Worm (Caenorhabditis elegans) whole organism, L1 larva: ENCODE results near the gene C23H4.8.

ENCODE experiments used
- C34B4.2 ChIP-seq: sonication (generic microtip); optimal IDR thresholded peaks from 2 replicates; lab custom pipeline; 2017; ENCODE audit warnings: mild to moderate bottlenecking, missing genetic modification characterization, missing compliant biosample characterization
- Y116A8C.19 ChIP-seq: sonication (generic microtip); optimal IDR thresholded peaks from 2 replicates; lab custom pipeline; 2016; ENCODE audit warnings: missing compliant biosample characterization, missing genetic modification characterization, borderline replicate concordance
- aha-1 ChIP-seq: fragments of 150-350 bp; optimal IDR thresholded peaks from 2 replicates; lab custom pipeline; 2014; ENCODE audit warnings: missing biosample characterization, missing genetic modification characterization
- alr-1 ChIP-seq: fragments of 200-800 bp; sonication (Bioruptor generic); optimal IDR thresholded peaks from 2 replicates; lab custom pipeline; 2018; ENCODE audit warnings: borderline replicate concordance, mild to moderate bottlenecking, missing genetic modification characterization, missing compliant biosample characterization
- aly-2 ChIP-seq: fragments of 150-350 bp; optimal IDR thresholded peaks from 2 replicates; lab custom pipeline; 2014; ENCODE audit warnings: missing biosample characterization, missing genetic modification characterization
- ama-1 ChIP-seq: fragments of 150-350 bp; optimal IDR thresholded peaks from 2 replicates; lab custom pipeline; 2014
- blmp-1 ChIP-seq: fragments of 150-350 bp; optimal IDR thresholded peaks from 2 replicates; lab custom pipeline; 2014; ENCODE audit warnings: missing biosample characterization, missing genetic modification characterization
- ceh-8 ChIP-seq: fragments of 200-800 bp; sonication (Bioruptor generic); optimal IDR thresholded peaks from 2 replicates; lab custom pipeline; 2018; ENCODE audit warnings: mild to moderate bottlenecking, missing genetic modification characterization, moderate library complexity, missing compliant biosample characterization
- ceh-82 ChIP-seq, 3 experiments: fragments of 150-350 bp in 1 of 3; sonication (generic microtip) in 2 of 3; optimal IDR thresholded peaks; 2 replicates each; lab custom pipeline; 2014 to 2017; ENCODE audit warnings: missing biosample characterization in 3 of 3, missing genetic modification characterization in 3 of 3
- ces-1 ChIP-seq: fragments of 150-350 bp; optimal IDR thresholded peaks from 2 replicates; lab custom pipeline; 2014; ENCODE audit warnings: missing biosample characterization, missing genetic modification reagents, missing genetic modification characterization
- dpl-1 ChIP-seq, 3 experiments: fragments of 150-350 bp in 2 of 3; sonication (generic microtip) in 1 of 3; optimal IDR thresholded peaks; 2 replicates each; lab custom pipeline; 2014 to 2017; ENCODE audit warnings: missing biosample characterization in 3 of 3, missing genetic modification characterization in 3 of 3, missing genetic modification reagents in 3 of 3
- dsc-1 ChIP-seq: sonication (generic microtip); optimal IDR thresholded peaks from 2 replicates; lab custom pipeline; 2016; ENCODE audit warnings: mild to moderate bottlenecking, missing genetic modification characterization, missing compliant biosample characterization
- efl-1 ChIP-seq, 4 experiments: fragments of 150-350 bp; optimal IDR thresholded peaks in 3 of 4; peaks in 1 of 4; 1 replicate in 1 of 4; 2 replicates in 3 of 4; lab custom pipeline; 2014; ENCODE audit warnings: missing biosample characterization in 2 of 4, missing genetic modification characterization in 2 of 4, missing genetic modification reagents in 2 of 4
- efl-3 ChIP-seq: fragments of 200-800 bp; sonication (Bioruptor generic); optimal IDR thresholded peaks from 2 replicates; lab custom pipeline; 2018; ENCODE audit warnings: mild to moderate bottlenecking, missing genetic modification characterization, missing compliant biosample characterization
- egl-13 ChIP-seq: sonication (generic microtip); optimal IDR thresholded peaks from 2 replicates; lab custom pipeline; 2016; ENCODE audit warnings: missing genotype, missing genetic modification reagents, missing genetic modification characterization, missing compliant biosample characterization
- ets-5 ChIP-seq: fragments of 200-800 bp; sonication (Bioruptor generic); IDR thresholded peaks from 2 replicates; pipeline ENCODE4 v1.3.6; 2022; ENCODE audit warnings: missing genetic modification characterization, missing compliant biosample characterization
- fkh-10 ChIP-seq: sonication (generic microtip); optimal IDR thresholded peaks from 2 replicates; lab custom pipeline; 2017; ENCODE audit warnings: missing biosample characterization, missing genetic modification reagents, missing genetic modification characterization
- fkh-4 ChIP-seq: sonication (generic microtip); optimal IDR thresholded peaks from 2 replicates; lab custom pipeline; 2016; ENCODE audit warnings: missing compliant biosample characterization, missing genetic modification characterization, borderline replicate concordance
- fkh-8 ChIP-seq: sonication (generic microtip); optimal IDR thresholded peaks from 2 replicates; lab custom pipeline; 2016; ENCODE audit warnings: mild to moderate bottlenecking, missing genetic modification characterization, missing compliant biosample characterization
- fos-1 ChIP-seq: fragments of 150-350 bp; optimal IDR thresholded peaks from 2 replicates; lab custom pipeline; 2014; ENCODE audit warnings: missing biosample characterization, missing genetic modification characterization
- hlh-4 ChIP-seq: sonication (generic microtip); optimal IDR thresholded peaks from 2 replicates; lab custom pipeline; 2016; ENCODE audit warnings: mild to moderate bottlenecking, missing genetic modification characterization, missing compliant biosample characterization
- irx-1 ChIP-seq: sonication (generic microtip); optimal IDR thresholded peaks from 2 replicates; lab custom pipeline; 2016; ENCODE audit warnings: missing genetic modification characterization, missing compliant biosample characterization
- isw-1 ChIP-seq: fragments of 200-800 bp; sonication (Bioruptor generic); IDR thresholded peaks from 2 replicates; pipeline ENCODE4 v1.3.6; 2022; ENCODE audit warnings: missing genetic modification characterization, missing compliant biosample characterization
- lin-14 ChIP-seq: fragments of 200-800 bp; sonication (Bioruptor generic); optimal IDR thresholded peaks from 2 replicates; lab custom pipeline; 2018; ENCODE audit warnings: mild to moderate bottlenecking, missing genetic modification characterization, moderate library complexity, missing compliant biosample characterization
- lin-39 ChIP-seq: fragments of 150-350 bp; optimal IDR thresholded peaks from 2 replicates; lab custom pipeline; 2014; ENCODE audit warnings: missing biosample characterization, missing genetic modification reagents, missing genetic modification characterization
- lir-3 ChIP-seq: sonication (generic microtip); optimal IDR thresholded peaks from 2 replicates; lab custom pipeline; 2016; ENCODE audit warnings: mild to moderate bottlenecking, missing genetic modification characterization, moderate library complexity, missing compliant biosample characterization; ENCODE audit not compliant: poor library complexity
- lsy-2 ChIP-seq, 2 experiments: fragments of 150-350 bp; optimal IDR thresholded peaks; 2 replicates each; lab custom pipeline; 2014; ENCODE audit warnings: missing biosample characterization in 2 of 2, missing genetic modification characterization in 2 of 2
- mab-9 ChIP-seq: fragments of 200-800 bp; sonication (Bioruptor generic); IDR thresholded peaks from 2 replicates; pipeline ENCODE4 v1.3.6; 2022; ENCODE audit warnings: missing genetic modification reagents, missing genetic modification characterization, missing compliant biosample characterization
- nhr-11 ChIP-seq: fragments of 150-350 bp; optimal IDR thresholded peaks from 2 replicates; lab custom pipeline; 2014; ENCODE audit warnings: missing biosample characterization, missing genetic modification characterization
- nhr-12 ChIP-seq: sonication (generic microtip); optimal IDR thresholded peaks from 2 replicates; lab custom pipeline; 2017; ENCODE audit warnings: missing biosample characterization, missing genetic modification characterization
- nhr-19 ChIP-seq: fragments of 200-800 bp; sonication (Bioruptor generic); conservative IDR thresholded peaks from 2 replicates; pipeline ENCODE4 v1.3.6; 2022; ENCODE audit warnings: missing genetic modification characterization, missing compliant biosample characterization
- nhr-47 ChIP-seq: sonication (generic microtip); optimal IDR thresholded peaks from 2 replicates; lab custom pipeline; 2016; ENCODE audit warnings: mild to moderate bottlenecking, missing genetic modification characterization, moderate library complexity, missing compliant biosample characterization
- nhr-71 ChIP-seq: sonication (generic microtip); optimal IDR thresholded peaks from 2 replicates; lab custom pipeline; 2016; ENCODE audit warnings: mild to moderate bottlenecking, missing genetic modification characterization, moderate library complexity, missing compliant biosample characterization
- nhr-76 ChIP-seq: sonication (generic microtip); optimal IDR thresholded peaks from 2 replicates; lab custom pipeline; 2017; ENCODE audit warnings: missing biosample characterization, missing genetic modification characterization
- nhr-77 ChIP-seq: fragments of 150-350 bp; optimal IDR thresholded peaks from 2 replicates; lab custom pipeline; 2014; ENCODE audit warnings: missing biosample characterization, missing genetic modification characterization
- pax-3 ChIP-seq: fragments of 200-800 bp; sonication (Bioruptor generic); optimal IDR thresholded peaks from 2 replicates; lab custom pipeline; 2018; ENCODE audit warnings: mild to moderate bottlenecking, missing genetic modification characterization, moderate library complexity, missing compliant biosample characterization
- pqm-1 ChIP-seq: sonication (generic microtip); optimal IDR thresholded peaks from 3 replicates; lab custom pipeline; 2017; ENCODE audit warnings: missing biosample characterization, missing genetic modification characterization
- rnt-1 ChIP-seq: sonication (generic microtip); optimal IDR thresholded peaks from 2 replicates; lab custom pipeline; 2016; ENCODE audit warnings: mild to moderate bottlenecking, missing genetic modification characterization, moderate library complexity, missing compliant biosample characterization
- snu-23 ChIP-seq: sonication (generic microtip); optimal IDR thresholded peaks from 2 replicates; lab custom pipeline; 2016; ENCODE audit warnings: missing genetic modification characterization, missing compliant biosample characterization
- sox-4 ChIP-seq: sonication (generic microtip); optimal IDR thresholded peaks from 2 replicates; lab custom pipeline; 2016; ENCODE audit warnings: missing genetic modification characterization, missing compliant biosample characterization
- swsn-7 ChIP-seq: sonication (generic microtip); optimal IDR thresholded peaks from 2 replicates; lab custom pipeline; 2016; ENCODE audit warnings: missing genetic modification characterization, missing compliant biosample characterization
- tbx-2 ChIP-seq: sonication (generic microtip); optimal IDR thresholded peaks from 2 replicates; lab custom pipeline; 2016; ENCODE audit warnings: missing genetic modification characterization, missing compliant biosample characterization
- tlp-1 ChIP-seq: fragments of 150-350 bp; optimal IDR thresholded peaks from 2 replicates; lab custom pipeline; 2014; ENCODE audit warnings: missing biosample characterization, missing genetic modification characterization
- unc-30 ChIP-seq: sonication (generic microtip); optimal IDR thresholded peaks from 2 replicates; lab custom pipeline; 2017; ENCODE audit warnings: missing biosample characterization, missing genetic modification characterization
- unc-62 ChIP-seq: fragments of 150-350 bp; optimal IDR thresholded peaks from 2 replicates; lab custom pipeline; 2014; ENCODE audit warnings: missing biosample characterization, missing genetic modification reagents, missing genetic modification characterization
- unc-86 ChIP-seq: sonication (generic microtip); optimal IDR thresholded peaks from 2 replicates; lab custom pipeline; 2016; ENCODE audit warnings: missing genetic modification characterization, missing compliant biosample characterization
- unc-98 ChIP-seq: fragments of 200-800 bp; sonication (Bioruptor generic); IDR thresholded peaks from 2 replicates; pipeline ENCODE4 v1.3.6; 2022; ENCODE audit warnings: missing genetic modification characterization, missing compliant biosample characterization
- xbp-1 ChIP-seq: sonication (generic microtip); optimal IDR thresholded peaks from 2 replicates; lab custom pipeline; 2016; ENCODE audit warnings: missing genetic modification characterization, missing compliant biosample characterization
- ztf-4 ChIP-seq: fragments of 150-350 bp; optimal IDR thresholded peaks from 2 replicates; lab custom pipeline; 2014; ENCODE audit warnings: missing biosample characterization, missing genetic modification characterization

Gene C23H4.8

DNA sequence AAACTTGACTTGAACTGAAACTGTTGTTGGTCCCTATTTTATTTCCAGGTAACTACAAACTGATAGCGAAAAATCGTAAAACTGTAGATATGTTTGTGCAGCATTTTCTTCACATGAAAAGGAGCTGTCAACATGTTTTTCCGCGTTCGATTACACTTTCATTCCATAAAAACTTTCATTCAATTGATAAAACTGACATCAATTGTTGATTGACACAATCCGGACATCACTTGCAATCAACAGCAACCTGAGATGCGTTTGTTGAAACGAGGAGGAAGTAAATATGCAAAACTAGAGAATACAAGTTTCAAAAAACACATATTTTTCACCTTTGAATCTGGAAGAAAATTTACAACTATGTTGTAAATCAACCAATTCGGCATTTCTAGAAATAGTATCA lies 19.7 kb upstream of the C23H4.8 start:
- TF ChIP-seq blmp-1 (peak; percentile 11), ces-1 (GFP tag; lab: Kevin White, UChicago) (no peak)

DNA sequence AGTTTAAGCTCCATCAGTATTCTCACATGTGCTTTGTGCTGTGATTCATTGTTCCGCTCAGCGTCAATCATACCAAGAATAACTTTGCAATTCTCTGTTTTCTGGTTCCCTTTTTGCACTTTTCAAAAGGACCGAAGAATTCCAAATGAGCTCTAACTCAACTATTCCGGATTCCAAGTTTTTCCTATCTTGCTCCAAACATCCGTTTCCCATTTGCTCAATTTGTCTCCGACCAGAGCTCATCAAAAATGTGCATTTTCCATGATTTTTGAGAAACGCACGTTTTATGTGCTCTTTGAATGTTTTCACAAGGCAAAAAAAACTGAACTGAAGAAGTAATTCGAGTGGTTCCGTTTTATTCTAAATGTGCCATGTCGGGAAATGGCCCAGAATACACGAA lies 18.7 kb upstream of the C23H4.8 start:
- TF ChIP-seq tbx-2 (tag; lab: Kevin White, UChicago) (peak; percentile 3), dpl-1 (GFP tag; optimal IDR thresholded peaks at IDR 0.05; lab: Kevin White, UChicago) (no peak), dsc-1 (tag; lab: Kevin White, UChicago) (peak; percentile 85), pqm-1 (tag; lab: Kevin White, UChicago) (no peak), nhr-71 (tag; lab: Kevin White, UChicago) (peak; percentile 36), ets-5 (no peak), unc-86 (tag; lab: Kevin White, UChicago) (peak; percentile 92), egl-13 (tag; lab: Kevin White, UChicago) (peak; percentile 40), lsy-2 (tag; optimal IDR thresholded peaks at IDR 0.05; lab: Kevin White, UChicago) (no peak), fkh-4 (peak; percentile 29), lin-14 (GFP tag; lab: Kevin White, UChicago) (peak; percentile 72), nhr-47 (tag; lab: Kevin White, UChicago) (peak; percentile 9), fkh-8 (tag; lab: Kevin White, UChicago) (peak; percentile 30)

- TF ChIP-seq tbx-2 (tag; lab: Kevin White, UChicago) (peak; percentile 32), unc-98 (no peak), fkh-10 (GFP tag; lab: Kevin White, UChicago) (no peak), Y116A8C.19 (tag; lab: Kevin White, UChicago) (no peak), irx-1 (tag; lab: Kevin White, UChicago) (no peak), lin-39 (tag; lab: Kevin White, UChicago) (no peak), C34B4.2 (tag; lab: Kevin White, UChicago) (no peak), unc-86 (tag; lab: Kevin White, UChicago) (peak; percentile 73), xbp-1 (tag; lab: Kevin White, UChicago) (peak; percentile 0), fos-1 (tag; lab: Kevin White, UChicago) (peak; percentile 74), alr-1 (tag; lab: Kevin White, UChicago) (no peak), rnt-1 (tag; lab: Kevin White, UChicago) (no peak), isw-1 (GFP tag; lab: Robert Waterston, UW) (no peak), nhr-19 (GFP tag; lab: Robert Waterston, UW) (0 out of 2 replicates have a peak, but pooled peaks have one; percentile 10), nhr-12 (tag; lab: Kevin White, UChicago) (no peak), mab-9 (GFP tag; lab: Robert Waterston, UW) (no peak), unc-62 (GFP tag; lab: Kevin White, UChicago) (no peak), lir-3 (tag; lab: Kevin White, UChicago) (no peak), dsc-1 (tag; lab: Kevin White, UChicago) (peak; percentile 97), fkh-4 (peak; percentile 50), nhr-11 (tag; lab: Kevin White, UChicago) (peak; percentile 84), hlh-4 (tag; lab: Kevin White, UChicago) (no peak), swsn-7 (peak; percentile 72), ztf-4 (tag; lab: Kevin White, UChicago) (peak; percentile 65), aly-2 (tag; lab: Kevin White, UChicago) (no peak), ama-1 (lab: Kevin White, UChicago) (no peak), ceh-82 (tag; optimal IDR thresholded peaks at IDR 0.05; lab: Kevin White, UChicago) (no peak), unc-30 (no peak), nhr-77 (no peak), efl-3 (GFP tag; lab: Kevin White, UChicago) (no peak), tlp-1 (tag; lab: Kevin White, UChicago) (no peak), egl-13 (tag; lab: Kevin White, UChicago) (peak; percentile 75), sox-4 (tag; lab: Kevin White, UChicago) (peak; percentile 82), snu-23 (GFP tag; lab: Kevin White, UChicago) (peak; percentile 39), efl-1 (optimal IDR thresholded peaks at IDR 0.05; lab: Kevin White, UChicago) (no peak), efl-1 (GFP tag; optimal IDR thresholded peaks at IDR 0.05 in 1 of 2; lab: Kevin White, UChicago) (no peak), nhr-71 (tag; lab: Kevin White, UChicago) (peak; percentile 86), nhr-76 (no peak), ces-1 (GFP tag; lab: Kevin White, UChicago) (no peak), aha-1 (tag; lab: Kevin White, UChicago) (no peak), pax-3 (tag; lab: Kevin White, UChicago) (peak; percentile 85), ceh-8 (peak; percentile 12)
Observed at ce11 chrX:12200577-12200976, 16.5 kb upstream of the C23H4.8 start.
